Fruit fly (Drosophila melanogaster): ENCODE data around the gene hep.

The hep gene

DNA sequence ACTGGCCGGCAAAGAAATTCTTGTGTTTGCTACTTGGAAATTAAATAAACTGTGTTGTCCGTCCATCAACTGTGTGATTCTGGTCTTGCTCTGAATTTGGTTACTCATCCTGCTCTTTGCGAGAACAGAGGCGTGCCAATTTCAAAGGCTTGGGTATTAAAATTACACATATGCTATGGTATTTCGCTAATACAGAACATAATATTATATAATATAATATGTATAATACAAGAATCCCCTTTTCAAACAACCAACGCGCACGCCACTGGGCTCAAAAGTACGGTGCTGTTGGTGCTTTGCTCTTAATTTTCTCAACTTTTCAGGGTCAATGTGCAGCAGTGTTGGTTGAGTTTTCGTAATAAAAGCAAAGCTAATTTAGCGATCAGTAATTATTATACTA is 9.7 kb upstream of the hep start (continued):
- TF ChIP-seq Poxn (GFP tag; IDR thresholded peaks at IDR 0.05) (peak; percentile 58; the same call in 1 of the 2 replicates), Blimp-1 (GFP tag; optimal IDR thresholded peaks at IDR 0.05) (peak; percentile 69), CG11456 (GFP tag; IDR thresholded peaks at IDR 0.05) (peak; percentile 91), CG13287 (GFP tag; IDR thresholded peaks at IDR 0.05; ENCODE audit: partially characterized antibody) (no peak), zen2 (GFP tag; IDR thresholded peaks at IDR 0.05; ENCODE audit: partially characterized antibody) (no peak), Nf-YA (GFP tag; IDR thresholded peaks at IDR 0.05) (peak; percentile 69), CG5180 (GFP tag; optimal IDR thresholded peaks at IDR 0.05) (peak; percentile 36), tll (GFP tag; optimal IDR thresholded peaks at IDR 0.05) (no peak), CG11085 (GFP tag; IDR thresholded peaks at IDR 0.05) (peak; percentile 85), Hmr (GFP tag; optimal IDR thresholded peaks at IDR 0.05) (peak; percentile 87), CG11723 (GFP tag; optimal IDR thresholded peaks at IDR 0.05) (peak; percentile 65), CG17912 (GFP tag; optimal IDR thresholded peaks at IDR 0.05) (peak; percentile 13), CG2678 (tag; optimal IDR thresholded peaks at IDR 0.05) (peak; percentile 91), cad (GFP tag; optimal IDR thresholded peaks at IDR 0.05) (no peak), TFAM (GFP tag; optimal IDR thresholded peaks at IDR 0.05) (no peak), HLH3B (GFP tag; IDR thresholded peaks at IDR 0.05) (peak; percentile 85), CG10431 (GFP tag; optimal IDR thresholded peaks at IDR 0.05) (no peak), ab (GFP tag; optimal IDR thresholded peaks at IDR 0.05) (no peak), dmrt99B (tag; optimal IDR thresholded peaks at IDR 0.05) (peak; percentile 75), Neu2 (GFP tag; optimal IDR thresholded peaks at IDR 0.05; ENCODE audit: borderline replicate concordance) (no peak), Med (GFP tag) (peak; percentile 85), slou (GFP tag; optimal IDR thresholded peaks at IDR 0.05) (no peak), Lim3 (GFP tag; IDR thresholded peaks at IDR 0.05) (no peak), H2.0 (GFP tag; IDR thresholded peaks at IDR 0.05) (peak; percentile 90), sim (GFP tag; IDR thresholded peaks at IDR 0.05) (no peak), CG6765 (GFP tag; optimal IDR thresholded peaks at IDR 0.05) (peak; percentile 76), CG6175 (GFP tag; IDR thresholded peaks at IDR 0.05) (peak; percentile 77), CG1529 (GFP tag; optimal IDR thresholded peaks at IDR 0.05) (peak; percentile 34), ssp (GFP tag; IDR thresholded peaks at IDR 0.05) (peak; percentile 70), CG6683 (GFP tag; optimal IDR thresholded peaks at IDR 0.05) (peak; percentile 47), CG7928 (GFP tag; optimal IDR thresholded peaks at IDR 0.05) (peak; percentile 20), row (GFP tag; IDR thresholded peaks at IDR 0.05) (peak; percentile 90), dmrt11E (tag; optimal IDR thresholded peaks at IDR 0.05) (peak; percentile 45), gcm (GFP tag; optimal IDR thresholded peaks at IDR 0.05) (peak; percentile 47), CG17186 (GFP tag; optimal IDR thresholded peaks at IDR 0.05) (no peak), fd3F (GFP tag; optimal IDR thresholded peaks at IDR 0.05) (peak; percentile 87), CG9727 (GFP tag; optimal IDR thresholded peaks at IDR 0.05) (peak; percentile 70), Dll (GFP tag; IDR thresholded peaks at IDR 0.05; ENCODE audit: partially characterized antibody) (no peak), CG12659 (GFP tag; optimal IDR thresholded peaks at IDR 0.05) (peak; percentile 85), CG8281 (tag; optimal IDR thresholded peaks at IDR 0.05) (peak; percentile 59), ems (GFP tag; optimal IDR thresholded peaks at IDR 0.05) (no peak), kay (GFP tag; optimal IDR thresholded peaks at IDR 0.05) (peak; percentile 74), disco-r (GFP tag; optimal IDR thresholded peaks at IDR 0.05) (no peak), usp (GFP tag; optimal IDR thresholded peaks at IDR 0.05) (no peak), CG17568 (GFP tag; optimal IDR thresholded peaks at IDR 0.05) (peak; percentile 75), sug (tag; optimal IDR thresholded peaks at IDR 0.05) (peak; percentile 77), Rfx (GFP tag; IDR thresholded peaks at IDR 0.05) (peak; percentile 96), Elba2 (GFP tag; optimal IDR thresholded peaks at IDR 0.05) (no peak), Ptx1 (GFP tag; IDR thresholded peaks at IDR 0.05) (peak; percentile 89), jing (GFP tag; optimal IDR thresholded peaks at IDR 0.05) (peak; percentile 45), cas (GFP tag; IDR thresholded peaks at IDR 0.05) (peak; percentile 69; the same call in 1 of the 2 replicates)

Data from whole organism, embryonic.